Worm (Caenorhabditis elegans) whole organism, L1 larva: Measurements from ENCODE around the gene ooc-5.
A peak's percentile ranks its signal among the peaks of the same experiment; 100 is the strongest.

Source experiments
- C04F5.9 ChIP-seq: sonication (generic microtip); optimal IDR thresholded peaks from 2 replicates; lab custom pipeline; 2016; ENCODE audit warnings: missing genetic modification characterization, missing compliant biosample characterization
- C16A3.4 ChIP-seq: fragments of 150-350 bp; optimal IDR thresholded peaks from 2 replicates; lab custom pipeline; 2014; ENCODE audit warnings: missing biosample characterization, missing genetic modification characterization
- C34B4.2 ChIP-seq: sonication (generic microtip); optimal IDR thresholded peaks from 2 replicates; lab custom pipeline; 2017; ENCODE audit warnings: mild to moderate bottlenecking, missing genetic modification characterization, missing compliant biosample characterization
- Y116A8C.19 ChIP-seq: sonication (generic microtip); optimal IDR thresholded peaks from 2 replicates; lab custom pipeline; 2016; ENCODE audit warnings: missing compliant biosample characterization, missing genetic modification characterization, borderline replicate concordance
- aha-1 ChIP-seq: fragments of 150-350 bp; optimal IDR thresholded peaks from 2 replicates; lab custom pipeline; 2014; ENCODE audit warnings: missing biosample characterization, missing genetic modification characterization
- ama-1 ChIP-seq: fragments of 150-350 bp; optimal IDR thresholded peaks from 2 replicates; lab custom pipeline; 2014
- blmp-1 ChIP-seq: fragments of 150-350 bp; optimal IDR thresholded peaks from 2 replicates; lab custom pipeline; 2014; ENCODE audit warnings: missing biosample characterization, missing genetic modification characterization
- ceh-8 ChIP-seq: fragments of 200-800 bp; sonication (Bioruptor generic); optimal IDR thresholded peaks from 2 replicates; lab custom pipeline; 2018; ENCODE audit warnings: mild to moderate bottlenecking, missing genetic modification characterization, moderate library complexity, missing compliant biosample characterization
- ceh-82 ChIP-seq, 3 experiments: fragments of 150-350 bp in 1 of 3; sonication (generic microtip) in 2 of 3; optimal IDR thresholded peaks; 2 replicates each; lab custom pipeline; 2014 to 2017; ENCODE audit warnings: missing biosample characterization in 3 of 3, missing genetic modification characterization in 3 of 3
- ceh-88 ChIP-seq: fragments of 200-800 bp; sonication (Bioruptor generic); IDR thresholded peaks from 2 replicates; pipeline ENCODE4 v1.3.6; 2022; ENCODE audit warnings: missing genetic modification characterization, missing compliant biosample characterization
- ceh-90 ChIP-seq: sonication (generic microtip); optimal IDR thresholded peaks from 2 replicates; lab custom pipeline; 2016; ENCODE audit warnings: missing genetic modification characterization, missing compliant biosample characterization
- ces-1 ChIP-seq: fragments of 150-350 bp; optimal IDR thresholded peaks from 2 replicates; lab custom pipeline; 2014; ENCODE audit warnings: missing biosample characterization, missing genetic modification reagents, missing genetic modification characterization
- dpl-1 ChIP-seq, 3 experiments: fragments of 150-350 bp in 2 of 3; sonication (generic microtip) in 1 of 3; optimal IDR thresholded peaks; 2 replicates each; lab custom pipeline; 2014 to 2017; ENCODE audit warnings: missing biosample characterization in 3 of 3, missing genetic modification characterization in 3 of 3, missing genetic modification reagents in 3 of 3
- dsc-1 ChIP-seq: sonication (generic microtip); optimal IDR thresholded peaks from 2 replicates; lab custom pipeline; 2016; ENCODE audit warnings: mild to moderate bottlenecking, missing genetic modification characterization, missing compliant biosample characterization
- efl-3 ChIP-seq: fragments of 200-800 bp; sonication (Bioruptor generic); optimal IDR thresholded peaks from 2 replicates; lab custom pipeline; 2018; ENCODE audit warnings: mild to moderate bottlenecking, missing genetic modification characterization, missing compliant biosample characterization
- egl-13 ChIP-seq: sonication (generic microtip); optimal IDR thresholded peaks from 2 replicates; lab custom pipeline; 2016; ENCODE audit warnings: missing genotype, missing genetic modification reagents, missing genetic modification characterization, missing compliant biosample characterization
- egl-27 ChIP-seq, 2 experiments: fragments of 150-350 bp in 1 of 2; sonication (generic microtip); optimal IDR thresholded peaks; 3 replicates each; lab custom pipeline; 2017 to 2018; ENCODE audit warnings: missing biosample characterization in 2 of 2, missing genetic modification characterization in 2 of 2, missing genetic modification reagents in 2 of 2
- elt-2 ChIP-seq: sonication (generic microtip); optimal IDR thresholded peaks from 2 replicates; lab custom pipeline; 2016; ENCODE audit warnings: missing genetic modification characterization, mild to moderate bottlenecking, inconsistent platforms, missing compliant biosample characterization, missing genetic modification reagents
- ets-5 ChIP-seq: fragments of 200-800 bp; sonication (Bioruptor generic); IDR thresholded peaks from 2 replicates; pipeline ENCODE4 v1.3.6; 2022; ENCODE audit warnings: missing genetic modification characterization, missing compliant biosample characterization
- fkh-10 ChIP-seq: sonication (generic microtip); optimal IDR thresholded peaks from 2 replicates; lab custom pipeline; 2017; ENCODE audit warnings: missing biosample characterization, missing genetic modification reagents, missing genetic modification characterization
- grh-1 ChIP-seq: fragments of 200-800 bp; sonication (Bioruptor generic); IDR thresholded peaks from 2 replicates; pipeline ENCODE4 v1.3.6; 2022; ENCODE audit warnings: missing genetic modification reagents, missing genetic modification characterization, missing compliant biosample characterization
- hlh-4 ChIP-seq: sonication (generic microtip); optimal IDR thresholded peaks from 2 replicates; lab custom pipeline; 2016; ENCODE audit warnings: mild to moderate bottlenecking, missing genetic modification characterization, missing compliant biosample characterization
- hpl-2 ChIP-seq: fragments of 150-350 bp; optimal IDR thresholded peaks from 2 replicates; lab custom pipeline; 2014; ENCODE audit warnings: missing biosample characterization, missing genetic modification reagents, missing genetic modification characterization
- isw-1 ChIP-seq: fragments of 200-800 bp; sonication (Bioruptor generic); IDR thresholded peaks from 2 replicates; pipeline ENCODE4 v1.3.6; 2022; ENCODE audit warnings: missing genetic modification characterization, missing compliant biosample characterization
- lin-13 ChIP-seq: fragments of 150-350 bp; optimal IDR thresholded peaks from 2 replicates; lab custom pipeline; 2014; ENCODE audit warnings: missing biosample characterization, missing genetic modification reagents, missing genetic modification characterization
- lin-15B ChIP-seq: fragments of 150-350 bp; sonication (generic microtip); optimal IDR thresholded peaks from 3 replicates; lab custom pipeline; 2014; ENCODE audit warnings: missing biosample characterization, missing genetic modification characterization
- lin-35 ChIP-seq, 2 experiments: fragments of 150-350 bp; optimal IDR thresholded peaks; 2 replicates each; lab custom pipeline; 2014; ENCODE audit warnings: missing biosample characterization in 2 of 2, missing genetic modification characterization in 2 of 2, missing genetic modification reagents in 2 of 2
- lin-39 ChIP-seq: fragments of 150-350 bp; optimal IDR thresholded peaks from 2 replicates; lab custom pipeline; 2014; ENCODE audit warnings: missing biosample characterization, missing genetic modification reagents, missing genetic modification characterization
- lir-3 ChIP-seq: sonication (generic microtip); optimal IDR thresholded peaks from 2 replicates; lab custom pipeline; 2016; ENCODE audit warnings: mild to moderate bottlenecking, missing genetic modification characterization, moderate library complexity, missing compliant biosample characterization; ENCODE audit not compliant: poor library complexity
- lsy-2 ChIP-seq, 2 experiments: fragments of 150-350 bp; optimal IDR thresholded peaks; 2 replicates each; lab custom pipeline; 2014; ENCODE audit warnings: missing biosample characterization in 2 of 2, missing genetic modification characterization in 2 of 2
- mab-9 ChIP-seq: fragments of 200-800 bp; sonication (Bioruptor generic); IDR thresholded peaks from 2 replicates; pipeline ENCODE4 v1.3.6; 2022; ENCODE audit warnings: missing genetic modification reagents, missing genetic modification characterization, missing compliant biosample characterization
- mef-2 ChIP-seq: fragments of 150-350 bp; optimal IDR thresholded peaks from 2 replicates; lab custom pipeline; 2014; ENCODE audit warnings: missing biosample characterization, missing genetic modification characterization
- nhr-11 ChIP-seq: fragments of 150-350 bp; optimal IDR thresholded peaks from 2 replicates; lab custom pipeline; 2014; ENCODE audit warnings: missing biosample characterization, missing genetic modification characterization
- nhr-12 ChIP-seq: sonication (generic microtip); optimal IDR thresholded peaks from 2 replicates; lab custom pipeline; 2017; ENCODE audit warnings: missing biosample characterization, missing genetic modification characterization
- nhr-19 ChIP-seq: fragments of 200-800 bp; sonication (Bioruptor generic); conservative IDR thresholded peaks from 2 replicates; pipeline ENCODE4 v1.3.6; 2022; ENCODE audit warnings: missing genetic modification characterization, missing compliant biosample characterization
- nhr-20 ChIP-seq: sonication (generic microtip); optimal IDR thresholded peaks from 2 replicates; lab custom pipeline; 2016; ENCODE audit warnings: mild to moderate bottlenecking, missing genetic modification characterization, missing compliant biosample characterization
- nhr-28 ChIP-seq: fragments of 150-350 bp; optimal IDR thresholded peaks from 2 replicates; lab custom pipeline; 2014; ENCODE audit warnings: missing biosample characterization, missing genetic modification characterization
- nhr-71 ChIP-seq: sonication (generic microtip); optimal IDR thresholded peaks from 2 replicates; lab custom pipeline; 2016; ENCODE audit warnings: mild to moderate bottlenecking, missing genetic modification characterization, moderate library complexity, missing compliant biosample characterization
- nhr-76 ChIP-seq: sonication (generic microtip); optimal IDR thresholded peaks from 2 replicates; lab custom pipeline; 2017; ENCODE audit warnings: missing biosample characterization, missing genetic modification characterization
- nhr-84 ChIP-seq: sonication (generic microtip); optimal IDR thresholded peaks from 2 replicates; lab custom pipeline; 2017; ENCODE audit warnings: missing biosample characterization, missing genetic modification characterization
- nhr-85 ChIP-seq: sonication (generic microtip); peaks from one replicate; lab custom pipeline; 2016; ENCODE audit warnings: missing genetic modification characterization, inconsistent platforms, missing compliant biosample characterization
- nhr-90 ChIP-seq: sonication (generic microtip); optimal IDR thresholded peaks from 2 replicates; lab custom pipeline; 2016; ENCODE audit warnings: mild to moderate bottlenecking, missing genetic modification characterization, missing compliant biosample characterization; ENCODE audit not compliant: poor library complexity
- pag-3 ChIP-seq: sonication (generic microtip); optimal IDR thresholded peaks from 2 replicates; lab custom pipeline; 2017; ENCODE audit warnings: missing genetic modification characterization, mild to moderate bottlenecking, missing compliant biosample characterization, antibody characterized with exemption, borderline replicate concordance; ENCODE audit not compliant: insufficient read depth
- pax-3 ChIP-seq: fragments of 200-800 bp; sonication (Bioruptor generic); optimal IDR thresholded peaks from 2 replicates; lab custom pipeline; 2018; ENCODE audit warnings: mild to moderate bottlenecking, missing genetic modification characterization, moderate library complexity, missing compliant biosample characterization
- skn-1 ChIP-seq: fragments of 150-350 bp; optimal IDR thresholded peaks from 2 replicates; lab custom pipeline; 2014; ENCODE audit warnings: missing biosample characterization, missing genetic modification characterization
- snpc-4 ChIP-seq: fragments of 150-350 bp; optimal IDR thresholded peaks from 2 replicates; lab custom pipeline; 2014; ENCODE audit warnings: missing biosample characterization, missing genetic modification characterization
- snu-23 ChIP-seq: sonication (generic microtip); optimal IDR thresholded peaks from 2 replicates; lab custom pipeline; 2016; ENCODE audit warnings: missing genetic modification characterization, missing compliant biosample characterization
- sox-4 ChIP-seq: sonication (generic microtip); optimal IDR thresholded peaks from 2 replicates; lab custom pipeline; 2016; ENCODE audit warnings: missing genetic modification characterization, missing compliant biosample characterization
- sptf-1 ChIP-seq: fragments of 150-350 bp; optimal IDR thresholded peaks from 2 replicates; lab custom pipeline; 2014; ENCODE audit warnings: missing biosample characterization, missing genetic modification characterization
- sup-37 ChIP-seq: fragments of 200-800 bp; sonication (Bioruptor generic); optimal IDR thresholded peaks from 2 replicates; lab custom pipeline; 2018; ENCODE audit warnings: mild to moderate bottlenecking, missing genetic modification characterization, missing compliant biosample characterization
- swsn-7 ChIP-seq: sonication (generic microtip); optimal IDR thresholded peaks from 2 replicates; lab custom pipeline; 2016; ENCODE audit warnings: missing genetic modification characterization, missing compliant biosample characterization
- tbx-2 ChIP-seq: sonication (generic microtip); optimal IDR thresholded peaks from 2 replicates; lab custom pipeline; 2016; ENCODE audit warnings: missing genetic modification characterization, missing compliant biosample characterization
- unc-130 ChIP-seq: fragments of 150-350 bp; optimal IDR thresholded peaks from 2 replicates; lab custom pipeline; 2017; ENCODE audit warnings: missing biosample characterization, missing genetic modification characterization, inconsistent platforms
- unc-98 ChIP-seq: fragments of 200-800 bp; sonication (Bioruptor generic); IDR thresholded peaks from 2 replicates; pipeline ENCODE4 v1.3.6; 2022; ENCODE audit warnings: missing genetic modification characterization, missing compliant biosample characterization

Gene ooc-5

ce11 chrII:8959081-8959480 is 33.9 kb upstream of the ooc-5 start (continued):
- peak; percentile 35 for TF ChIP-seq tbx-2 (tag; lab: Kevin White, UChicago)
- TF ChIP-seq pax-3 (tag; lab: Kevin White, UChicago): no peak
- no peak for TF ChIP-seq mef-2 (tag; lab: Kevin White, UChicago)
- no peak for TF ChIP-seq fkh-10 (GFP tag; lab: Kevin White, UChicago)
- TF ChIP-seq nhr-71 (tag; lab: Kevin White, UChicago): peak; percentile 89
- TF ChIP-seq lir-3 (tag; lab: Kevin White, UChicago): no peak
- no peak for TF ChIP-seq nhr-90
- TF ChIP-seq sup-37 (GFP tag; lab: Kevin White, UChicago): no peak
- no peak for TF ChIP-seq elt-2
- TF ChIP-seq swsn-7 (tag; lab: Kevin White, UChicago): no peak
- TF ChIP-seq skn-1 (tag; lab: Kevin White, UChicago): no peak
- no peak for TF ChIP-seq aha-1 (tag; lab: Kevin White, UChicago)
- no peak for TF ChIP-seq sptf-1 (tag; lab: Kevin White, UChicago)
- TF ChIP-seq efl-3: no peak
- no peak for TF ChIP-seq hlh-4 (tag; lab: Kevin White, UChicago)
- TF ChIP-seq ceh-88 (GFP tag; lab: Robert Waterston, UW): no peak
- no peak for TF ChIP-seq C34B4.2 (tag; lab: Kevin White, UChicago)
- no peak for TF ChIP-seq C16A3.4 (tag; lab: Kevin White, UChicago)
- TF ChIP-seq C04F5.9 (tag; lab: Kevin White, UChicago): no peak
- no peak for TF ChIP-seq ceh-82 (tag; optimal IDR thresholded peaks at IDR 0.05; lab: Kevin White, UChicago)
- TF ChIP-seq ceh-8 (GFP tag; lab: Kevin White, UChicago): no peak
- no peak for TF ChIP-seq grh-1 (GFP tag; lab: Robert Waterston, UW)
- no peak for TF ChIP-seq egl-27 (tag; optimal IDR thresholded peaks at IDR 0.05; lab: Kevin White, UChicago)
- peak; percentile 81 for TF ChIP-seq blmp-1 (tag; lab: Kevin White, UChicago)
- no peak for TF ChIP-seq dsc-1 (tag; lab: Kevin White, UChicago)
- no peak for TF ChIP-seq pag-3 (tag; lab: Kevin White, UChicago)
- TF ChIP-seq ces-1: no peak
- no peak for TF ChIP-seq isw-1 (GFP tag; lab: Robert Waterston, UW)
- no peak for TF ChIP-seq sox-4 (tag; lab: Kevin White, UChicago)
- no peak for TF ChIP-seq Y116A8C.19 (tag; lab: Kevin White, UChicago)
- peak; percentile 53 for TF ChIP-seq nhr-20 (tag; lab: Kevin White, UChicago)
- TF ChIP-seq ama-1: no peak
- TF ChIP-seq lin-15B: no peak
- TF ChIP-seq unc-98 (GFP tag; lab: Robert Waterston, UW): 0 out of 2 replicates have a peak, but pooled peaks have one; percentile 3
- no peak for TF ChIP-seq hpl-2 (GFP tag; lab: Kevin White, UChicago)
- TF ChIP-seq nhr-76 (tag; lab: Kevin White, UChicago): no peak
- TF ChIP-seq ets-5 (GFP tag; lab: Robert Waterston, UW): no peak
- TF ChIP-seq nhr-12 (tag; lab: Kevin White, UChicago): no peak
- TF ChIP-seq egl-13 (tag; lab: Kevin White, UChicago): no peak
- peak; percentile 33 to 71 for TF ChIP-seq lsy-2 (tag; optimal IDR thresholded peaks at IDR 0.05; lab: Kevin White, UChicago)
- peak; percentile 55 for TF ChIP-seq snu-23
- no peak for TF ChIP-seq snpc-4
- no peak for TF ChIP-seq nhr-84 (tag; lab: Kevin White, UChicago)
- peak; percentile 92 for TF ChIP-seq unc-130 (tag; lab: Kevin White, UChicago)
- TF ChIP-seq lin-35 (GFP tag; optimal IDR thresholded peaks at IDR 0.05; lab: Kevin White, UChicago): no peak
- no peak for TF ChIP-seq nhr-85
- no peak for TF ChIP-seq ceh-90 (tag; lab: Kevin White, UChicago)
- TF ChIP-seq dpl-1 (GFP tag; optimal IDR thresholded peaks at IDR 0.05; lab: Kevin White, UChicago): peak in 1 of 3 experiments; percentile 14
- TF ChIP-seq nhr-19: peak; percentile 66
- no peak for TF ChIP-seq nhr-28
- TF ChIP-seq mab-9 (GFP tag; lab: Robert Waterston, UW): no peak
- TF ChIP-seq lin-39 (tag; lab: Kevin White, UChicago): no peak
- peak; percentile 15 for TF ChIP-seq lin-13
- TF ChIP-seq nhr-11 (tag; lab: Kevin White, UChicago): no peak
